Worm (Caenorhabditis elegans) whole organism, early embryonic: ENCODE results near the gene spp-16.

Experiments used
- F13C5.2 ChIP-seq: sonication (generic microtip); optimal IDR thresholded peaks from 2 replicates; lab custom pipeline; 2017; ENCODE audit warnings: mild to moderate bottlenecking, missing genetic modification characterization, inconsistent platforms, missing compliant biosample characterization
- aly-1 ChIP-seq: sonication (generic microtip); optimal IDR thresholded peaks from 2 replicates; lab custom pipeline; 2016; ENCODE audit warnings: missing genetic modification characterization, missing compliant biosample characterization
- ama-1 ChIP-seq: fragments of 150-350 bp; optimal IDR thresholded peaks from 2 replicates; lab custom pipeline; 2014
- ceh-13 ChIP-seq: fragments of 200-800 bp; sonication (Bioruptor generic); optimal IDR thresholded peaks from 2 replicates; lab custom pipeline; 2018; ENCODE audit warnings: mild to moderate bottlenecking, missing genetic modification characterization, missing compliant biosample characterization
- ceh-36 ChIP-seq: sonication (generic microtip); optimal IDR thresholded peaks from 2 replicates; lab custom pipeline; 2016; ENCODE audit warnings: missing genetic modification characterization, inconsistent platforms, missing compliant biosample characterization
- ets-7 ChIP-seq: sonication (generic microtip); optimal IDR thresholded peaks from 2 replicates; lab custom pipeline; 2016; ENCODE audit warnings: missing genotype, missing genetic modification characterization, missing compliant biosample characterization
- flt-1 ChIP-seq: fragments of 200-800 bp; sonication (Bioruptor generic); IDR thresholded peaks from 2 replicates; pipeline ENCODE4 v1.3.6; 2022; ENCODE audit warnings: missing genetic modification characterization, missing compliant biosample characterization
- hmg-4 ChIP-seq: fragments of 200-800 bp; sonication (Bioruptor generic); optimal IDR thresholded peaks from 2 replicates; lab custom pipeline; 2018; ENCODE audit warnings: mild to moderate bottlenecking, missing genetic modification characterization, missing compliant biosample characterization
- hnd-1 ChIP-seq: sonication (generic microtip); optimal IDR thresholded peaks from 2 replicates; lab custom pipeline; 2016; ENCODE audit warnings: missing genetic modification characterization, missing compliant biosample characterization
- scrt-1 ChIP-seq: fragments of 200-800 bp; sonication (Bioruptor generic); IDR thresholded peaks from 2 replicates; pipeline ENCODE4 v1.3.6; 2022; ENCODE audit warnings: missing genetic modification characterization, missing compliant biosample characterization
- sea-1 ChIP-seq: fragments of 200-800 bp; sonication (Bioruptor generic); conservative IDR thresholded peaks from 2 replicates; pipeline ENCODE4 v1.3.6; 2022; ENCODE audit warnings: missing genetic modification characterization, missing compliant biosample characterization
- tbx-11 ChIP-seq: fragments of 200-800 bp; sonication (Bioruptor generic); IDR thresholded peaks from 2 replicates; pipeline ENCODE4 v1.3.6; 2022; ENCODE audit warnings: missing genetic modification characterization, missing compliant biosample characterization

DNA sequence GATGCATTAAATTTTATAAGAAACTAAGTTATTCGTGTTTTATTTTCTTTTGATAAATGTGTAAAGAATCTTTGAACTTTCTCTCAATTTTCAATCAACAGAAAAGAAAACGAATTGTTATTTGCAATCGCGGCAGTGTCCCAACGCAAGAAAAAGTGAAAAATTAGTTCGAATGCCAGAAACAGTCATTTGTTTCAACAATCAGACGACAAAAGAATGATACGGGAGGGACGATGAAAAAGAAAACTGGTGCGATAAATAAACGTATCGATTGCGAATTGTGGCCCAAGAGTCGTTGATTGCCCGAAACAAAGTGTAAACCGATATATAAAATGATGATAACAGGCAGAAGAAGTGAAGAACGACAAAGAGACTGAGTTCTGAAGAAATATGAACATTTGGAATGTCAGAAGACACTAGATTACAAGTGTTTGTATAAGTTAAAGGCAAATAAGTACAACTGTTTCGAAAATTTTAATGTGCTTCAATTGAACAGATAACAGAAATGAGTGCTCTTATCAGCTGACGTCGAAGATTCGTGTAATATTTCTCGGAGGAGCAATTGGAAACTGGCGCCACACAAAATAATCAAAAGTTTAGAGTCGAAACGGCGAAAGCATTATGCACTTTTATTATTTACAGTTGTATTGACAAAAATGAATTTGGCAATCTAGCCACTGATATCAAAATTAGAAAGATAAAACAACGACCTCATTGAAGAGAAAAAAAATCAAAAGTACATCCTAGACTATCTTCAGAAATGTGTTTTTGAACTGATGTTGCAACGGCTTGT, 23.1 kb downstream of the spp-16 start:
- no peak for TF ChIP-seq ama-1 (lab: Kevin White, UChicago)
- no peak for TF ChIP-seq sea-1 (GFP tag; lab: Robert Waterston, UW)
- TF ChIP-seq ceh-36 (tag; lab: Kevin White, UChicago): no peak
- no peak for TF ChIP-seq F13C5.2 (tag; lab: Kevin White, UChicago)
- no peak for TF ChIP-seq scrt-1 (GFP tag; lab: Robert Waterston, UW)
- TF ChIP-seq tbx-11 (GFP tag; lab: Robert Waterston, UW): no peak
- no peak for TF ChIP-seq aly-1
- TF ChIP-seq ceh-13 (GFP tag; lab: Kevin White, UChicago): no peak
- TF ChIP-seq hnd-1 (tag; lab: Kevin White, UChicago): no peak
- TF ChIP-seq hmg-4 (GFP tag; lab: Kevin White, UChicago): no peak
- TF ChIP-seq ets-7 (tag; lab: Kevin White, UChicago): no peak
- no peak for TF ChIP-seq flt-1
